Worm (Caenorhabditis elegans) whole organism, L4 larva: ENCODE measurements around the gene Y62H9A.8.

ENCODE experiments used
- F37D6.2 ChIP-seq: sonication (generic microtip); optimal IDR thresholded peaks from 2 replicates; lab custom pipeline; 2016; ENCODE audit warnings: mild to moderate bottlenecking, missing genetic modification characterization, missing compliant biosample characterization
- ceh-82 ChIP-seq: sonication (generic microtip); optimal IDR thresholded peaks from 2 replicates; lab custom pipeline; 2017; ENCODE audit warnings: missing biosample characterization, missing genetic modification characterization
- lsy-2 ChIP-seq, 2 experiments: fragments of 150-350 bp in 1 of 2; sonication (generic microtip) in 1 of 2; optimal IDR thresholded peaks; 2 replicates each; lab custom pipeline; 2014 to 2017; ENCODE audit warnings: missing biosample characterization in 2 of 2, missing genetic modification characterization in 2 of 2
- nhr-11 ChIP-seq: fragments of 150-350 bp; optimal IDR thresholded peaks from 2 replicates; lab custom pipeline; 2014; ENCODE audit warnings: missing biosample characterization, missing genetic modification characterization
- nhr-111 ChIP-seq: fragments of 200-800 bp; sonication (Bioruptor generic); optimal IDR thresholded peaks from 2 replicates; lab custom pipeline; 2018; ENCODE audit warnings: mild to moderate bottlenecking, missing genetic modification characterization, missing compliant biosample characterization
- nhr-76 ChIP-seq: fragments of 150-350 bp; optimal IDR thresholded peaks from 2 replicates; lab custom pipeline; 2014; ENCODE audit warnings: missing biosample characterization, missing genetic modification characterization
- skn-1 ChIP-seq: fragments of 150-350 bp; optimal IDR thresholded peaks from 2 replicates; lab custom pipeline; 2014; ENCODE audit warnings: missing biosample characterization, missing genetic modification characterization
- snpc-4 ChIP-seq: fragments of 150-350 bp; optimal IDR thresholded peaks from 2 replicates; lab custom pipeline; 2014; ENCODE audit warnings: missing biosample characterization, missing genetic modification characterization
- spr-1 ChIP-seq: sonication (generic microtip); optimal IDR thresholded peaks from 2 replicates; lab custom pipeline; 2016; ENCODE audit warnings: mild to moderate bottlenecking, missing genetic modification characterization, missing compliant biosample characterization

- TF ChIP-seq skn-1 (no peak), lsy-2 (tag; optimal IDR thresholded peaks at IDR 0.05; lab: Kevin White, UChicago) (no peak), spr-1 (no peak), snpc-4 (tag; lab: Kevin White, UChicago) (no peak), nhr-11 (no peak), nhr-76 (no peak), F37D6.2 (tag; lab: Kevin White, UChicago) (no peak), nhr-111 (GFP tag; lab: Kevin White, UChicago) (no peak), ceh-82 (tag; lab: Kevin White, UChicago) (no peak)
Measured at ce11 chrX:11850572-11850971, 41.7 kb downstream of the Y62H9A.8 start, which contains the start of gene F54F7.14.
